Worm (Caenorhabditis elegans) whole organism, L1 larva: ENCODE data around the gene fbl-1.

ENCODE experiments used
- C04F5.9 ChIP-seq: sonication (generic microtip); optimal IDR thresholded peaks from 2 replicates; lab custom pipeline; 2016; ENCODE audit warnings: missing genetic modification characterization, missing compliant biosample characterization
- Y116A8C.19 ChIP-seq: sonication (generic microtip); optimal IDR thresholded peaks from 2 replicates; lab custom pipeline; 2016; ENCODE audit warnings: missing compliant biosample characterization, missing genetic modification characterization, borderline replicate concordance
- alr-1 ChIP-seq: fragments of 200-800 bp; sonication (Bioruptor generic); optimal IDR thresholded peaks from 2 replicates; lab custom pipeline; 2018; ENCODE audit warnings: borderline replicate concordance, mild to moderate bottlenecking, missing genetic modification characterization, missing compliant biosample characterization
- ceh-63 ChIP-seq: fragments of 200-800 bp; sonication (Bioruptor generic); optimal IDR thresholded peaks from 2 replicates; lab custom pipeline; 2018; ENCODE audit warnings: mild to moderate bottlenecking, missing genetic modification characterization, missing compliant biosample characterization
- ceh-8 ChIP-seq: fragments of 200-800 bp; sonication (Bioruptor generic); optimal IDR thresholded peaks from 2 replicates; lab custom pipeline; 2018; ENCODE audit warnings: mild to moderate bottlenecking, missing genetic modification characterization, moderate library complexity, missing compliant biosample characterization
- ceh-90 ChIP-seq: sonication (generic microtip); optimal IDR thresholded peaks from 2 replicates; lab custom pipeline; 2016; ENCODE audit warnings: missing genetic modification characterization, missing compliant biosample characterization
- ces-1 ChIP-seq: fragments of 150-350 bp; optimal IDR thresholded peaks from 2 replicates; lab custom pipeline; 2014; ENCODE audit warnings: missing biosample characterization, missing genetic modification reagents, missing genetic modification characterization
- dsc-1 ChIP-seq: sonication (generic microtip); optimal IDR thresholded peaks from 2 replicates; lab custom pipeline; 2016; ENCODE audit warnings: mild to moderate bottlenecking, missing genetic modification characterization, missing compliant biosample characterization
- efl-1 ChIP-seq, 4 experiments: fragments of 150-350 bp; optimal IDR thresholded peaks in 3 of 4; peaks in 1 of 4; 1 replicate in 1 of 4; 2 replicates in 3 of 4; lab custom pipeline; 2014; ENCODE audit warnings: missing biosample characterization in 2 of 4, missing genetic modification characterization in 2 of 4, missing genetic modification reagents in 2 of 4
- efl-3 ChIP-seq: fragments of 200-800 bp; sonication (Bioruptor generic); optimal IDR thresholded peaks from 2 replicates; lab custom pipeline; 2018; ENCODE audit warnings: mild to moderate bottlenecking, missing genetic modification characterization, missing compliant biosample characterization
- elt-2 ChIP-seq: sonication (generic microtip); optimal IDR thresholded peaks from 2 replicates; lab custom pipeline; 2016; ENCODE audit warnings: missing genetic modification characterization, mild to moderate bottlenecking, inconsistent platforms, missing compliant biosample characterization, missing genetic modification reagents
- ets-5 ChIP-seq: fragments of 200-800 bp; sonication (Bioruptor generic); IDR thresholded peaks from 2 replicates; pipeline ENCODE4 v1.3.6; 2022; ENCODE audit warnings: missing genetic modification characterization, missing compliant biosample characterization
- fkh-8 ChIP-seq: sonication (generic microtip); optimal IDR thresholded peaks from 2 replicates; lab custom pipeline; 2016; ENCODE audit warnings: mild to moderate bottlenecking, missing genetic modification characterization, missing compliant biosample characterization
- fos-1 ChIP-seq: fragments of 150-350 bp; optimal IDR thresholded peaks from 2 replicates; lab custom pipeline; 2014; ENCODE audit warnings: missing biosample characterization, missing genetic modification characterization
- irx-1 ChIP-seq: sonication (generic microtip); optimal IDR thresholded peaks from 2 replicates; lab custom pipeline; 2016; ENCODE audit warnings: missing genetic modification characterization, missing compliant biosample characterization
- jun-1 ChIP-seq: fragments of 150-350 bp; optimal IDR thresholded peaks from 2 replicates; lab custom pipeline; 2014; ENCODE audit warnings: missing biosample characterization, missing genetic modification reagents, missing genetic modification characterization
- lin-35 ChIP-seq, 2 experiments: fragments of 150-350 bp; optimal IDR thresholded peaks; 2 replicates each; lab custom pipeline; 2014; ENCODE audit warnings: missing biosample characterization in 2 of 2, missing genetic modification characterization in 2 of 2, missing genetic modification reagents in 2 of 2
- lin-39 ChIP-seq: fragments of 150-350 bp; optimal IDR thresholded peaks from 2 replicates; lab custom pipeline; 2014; ENCODE audit warnings: missing biosample characterization, missing genetic modification reagents, missing genetic modification characterization
- lsy-2 ChIP-seq, 2 experiments: fragments of 150-350 bp; optimal IDR thresholded peaks; 2 replicates each; lab custom pipeline; 2014; ENCODE audit warnings: missing biosample characterization in 2 of 2, missing genetic modification characterization in 2 of 2
- mab-9 ChIP-seq: fragments of 200-800 bp; sonication (Bioruptor generic); IDR thresholded peaks from 2 replicates; pipeline ENCODE4 v1.3.6; 2022; ENCODE audit warnings: missing genetic modification reagents, missing genetic modification characterization, missing compliant biosample characterization
- mef-2 ChIP-seq: fragments of 150-350 bp; optimal IDR thresholded peaks from 2 replicates; lab custom pipeline; 2014; ENCODE audit warnings: missing biosample characterization, missing genetic modification characterization
- mep-1 ChIP-seq: fragments of 150-350 bp; optimal IDR thresholded peaks from 2 replicates; lab custom pipeline; 2014; ENCODE audit warnings: missing biosample characterization, missing genetic modification characterization
- nhr-47 ChIP-seq: sonication (generic microtip); optimal IDR thresholded peaks from 2 replicates; lab custom pipeline; 2016; ENCODE audit warnings: mild to moderate bottlenecking, missing genetic modification characterization, moderate library complexity, missing compliant biosample characterization
- nhr-71 ChIP-seq: sonication (generic microtip); optimal IDR thresholded peaks from 2 replicates; lab custom pipeline; 2016; ENCODE audit warnings: mild to moderate bottlenecking, missing genetic modification characterization, moderate library complexity, missing compliant biosample characterization
- nhr-76 ChIP-seq: sonication (generic microtip); optimal IDR thresholded peaks from 2 replicates; lab custom pipeline; 2017; ENCODE audit warnings: missing biosample characterization, missing genetic modification characterization
- nhr-84 ChIP-seq: sonication (generic microtip); optimal IDR thresholded peaks from 2 replicates; lab custom pipeline; 2017; ENCODE audit warnings: missing biosample characterization, missing genetic modification characterization
- nhr-85 ChIP-seq: sonication (generic microtip); peaks from one replicate; lab custom pipeline; 2016; ENCODE audit warnings: missing genetic modification characterization, inconsistent platforms, missing compliant biosample characterization
- nhr-90 ChIP-seq: sonication (generic microtip); optimal IDR thresholded peaks from 2 replicates; lab custom pipeline; 2016; ENCODE audit warnings: mild to moderate bottlenecking, missing genetic modification characterization, missing compliant biosample characterization; ENCODE audit not compliant: poor library complexity
- pag-3 ChIP-seq: sonication (generic microtip); optimal IDR thresholded peaks from 2 replicates; lab custom pipeline; 2017; ENCODE audit warnings: missing genetic modification characterization, mild to moderate bottlenecking, missing compliant biosample characterization, antibody characterized with exemption, borderline replicate concordance; ENCODE audit not compliant: insufficient read depth
- pax-3 ChIP-seq: fragments of 200-800 bp; sonication (Bioruptor generic); optimal IDR thresholded peaks from 2 replicates; lab custom pipeline; 2018; ENCODE audit warnings: mild to moderate bottlenecking, missing genetic modification characterization, moderate library complexity, missing compliant biosample characterization
- pqm-1 ChIP-seq: sonication (generic microtip); optimal IDR thresholded peaks from 3 replicates; lab custom pipeline; 2017; ENCODE audit warnings: missing biosample characterization, missing genetic modification characterization
- rnt-1 ChIP-seq: sonication (generic microtip); optimal IDR thresholded peaks from 2 replicates; lab custom pipeline; 2016; ENCODE audit warnings: mild to moderate bottlenecking, missing genetic modification characterization, moderate library complexity, missing compliant biosample characterization
- snpc-4 ChIP-seq: fragments of 150-350 bp; optimal IDR thresholded peaks from 2 replicates; lab custom pipeline; 2014; ENCODE audit warnings: missing biosample characterization, missing genetic modification characterization
- snu-23 ChIP-seq: sonication (generic microtip); optimal IDR thresholded peaks from 2 replicates; lab custom pipeline; 2016; ENCODE audit warnings: missing genetic modification characterization, missing compliant biosample characterization
- sptf-1 ChIP-seq: fragments of 150-350 bp; optimal IDR thresholded peaks from 2 replicates; lab custom pipeline; 2014; ENCODE audit warnings: missing biosample characterization, missing genetic modification characterization
- sup-37 ChIP-seq: fragments of 200-800 bp; sonication (Bioruptor generic); optimal IDR thresholded peaks from 2 replicates; lab custom pipeline; 2018; ENCODE audit warnings: mild to moderate bottlenecking, missing genetic modification characterization, missing compliant biosample characterization
- tbx-2 ChIP-seq: sonication (generic microtip); optimal IDR thresholded peaks from 2 replicates; lab custom pipeline; 2016; ENCODE audit warnings: missing genetic modification characterization, missing compliant biosample characterization
- zag-1 ChIP-seq: fragments of 150-350 bp; optimal IDR thresholded peaks from 2 replicates; lab custom pipeline; 2014; ENCODE audit warnings: missing biosample characterization, missing genetic modification characterization

fbl-1 gene

ce11 chrIV:9540342-9540856 is at the start of gene fbl-1:
Gene fbl-1 (plus strand): TSS chrIV:9540806.
- peak; percentile 41 for TF ChIP-seq pqm-1
- TF ChIP-seq elt-2, result peak; percentile 93
- peak in 1 of 2 experiments; percentile 8 for TF ChIP-seq lin-35 (GFP tag; optimal IDR thresholded peaks at IDR 0.05; lab: Kevin White, UChicago)
- no peak for TF ChIP-seq ets-5 (GFP tag; lab: Robert Waterston, UW)

DNA sequence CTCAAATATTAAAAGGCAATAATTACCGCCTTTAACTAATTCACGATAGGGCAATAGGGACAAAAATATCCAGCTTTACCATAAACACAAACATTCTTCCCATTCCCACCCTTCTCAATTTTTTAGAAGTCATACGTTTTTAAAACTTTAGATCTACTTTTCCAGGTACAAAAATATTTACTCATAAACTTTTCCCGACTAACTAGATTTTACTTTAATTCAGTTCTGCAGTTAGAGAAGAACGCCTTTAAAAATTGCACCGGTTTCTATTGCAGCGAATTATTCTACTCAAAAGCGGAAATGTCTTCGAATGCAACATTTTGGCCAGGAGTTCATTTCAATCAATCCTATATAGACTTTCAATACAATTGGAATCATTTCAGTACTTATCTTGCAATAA is 44.3 kb upstream of the fbl-1 start, which contains the start of gene sru-3:
sru-3 (plus strand) TSS at position 301 of the 400 bp plus-strand sequence.
- no peak for TF ChIP-seq jun-1 (tag; lab: Kevin White, UChicago)
- TF ChIP-seq nhr-85, result peak; percentile 25

ce11 chrIV:9498088-9498487 is 42.5 kb upstream of the fbl-1 start, which contains the start of gene sru-4:
Gene sru-4 (plus strand): TSS chrIV:9498388.
- no peak for TF ChIP-seq alr-1 (tag; lab: Kevin White, UChicago)
- no peak for TF ChIP-seq nhr-47
- no peak for TF ChIP-seq ets-5 (GFP tag; lab: Robert Waterston, UW)
- no peak for TF ChIP-seq pag-3 (tag; lab: Kevin White, UChicago)
- TF ChIP-seq ceh-90 (tag; lab: Kevin White, UChicago), result no peak
- TF ChIP-seq nhr-85, result no peak
- no peak for TF ChIP-seq nhr-84 (tag; lab: Kevin White, UChicago)
- TF ChIP-seq lin-39 (tag; lab: Kevin White, UChicago), result no peak
- no peak for TF ChIP-seq fkh-8 (tag; lab: Kevin White, UChicago)
- TF ChIP-seq nhr-90, result no peak
- TF ChIP-seq, all 84 proteins: peak for 0

DNA sequence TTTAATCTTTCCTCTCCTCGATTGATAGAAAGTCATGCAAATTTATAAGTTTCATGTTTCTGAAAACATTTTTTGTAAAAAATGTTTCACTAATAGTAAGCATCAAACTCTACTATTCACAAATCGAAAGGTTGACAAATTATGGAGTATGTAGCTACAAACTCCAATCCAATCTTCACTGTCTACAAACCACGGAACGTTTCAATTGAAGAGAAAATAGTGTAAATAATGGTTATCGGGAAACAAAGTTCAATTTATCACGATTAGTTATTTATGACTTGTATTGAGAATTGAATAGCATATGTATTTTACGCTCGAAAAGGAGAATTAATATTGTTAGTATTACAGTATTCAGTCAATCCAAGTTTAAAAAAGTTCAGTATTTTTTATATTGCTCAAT is 41.0 kb upstream of the fbl-1 start:
- TF ChIP-seq efl-3 (GFP tag; lab: Kevin White, UChicago) (no peak), ceh-63 (GFP tag; lab: Kevin White, UChicago) (no peak), mab-9 (no peak), dsc-1 (no peak), ces-1 (GFP tag; lab: Kevin White, UChicago) (no peak), lsy-2 (tag; optimal IDR thresholded peaks at IDR 0.05; lab: Kevin White, UChicago) (no peak), Y116A8C.19 (tag; lab: Kevin White, UChicago) (no peak)

- TF ChIP-seq fos-1, result no peak
- TF ChIP-seq ceh-8 (GFP tag; lab: Kevin White, UChicago), result no peak
- TF ChIP-seq elt-2, result peak; percentile 69
- no peak for TF ChIP-seq efl-1 (optimal IDR thresholded peaks at IDR 0.05; lab: Kevin White, UChicago)
- TF ChIP-seq efl-1 (GFP tag; optimal IDR thresholded peaks at IDR 0.05 in 1 of 2; lab: Kevin White, UChicago), result peak in 1 of 2 experiments; percentile 69
These were observed 40.5 kb upstream of the fbl-1 start, which contains the start of gene ugt-21 for ce11 chrIV:9500100-9500499. Gene ugt-21 (plus strand): TSS chrIV:9500311.

DNA sequence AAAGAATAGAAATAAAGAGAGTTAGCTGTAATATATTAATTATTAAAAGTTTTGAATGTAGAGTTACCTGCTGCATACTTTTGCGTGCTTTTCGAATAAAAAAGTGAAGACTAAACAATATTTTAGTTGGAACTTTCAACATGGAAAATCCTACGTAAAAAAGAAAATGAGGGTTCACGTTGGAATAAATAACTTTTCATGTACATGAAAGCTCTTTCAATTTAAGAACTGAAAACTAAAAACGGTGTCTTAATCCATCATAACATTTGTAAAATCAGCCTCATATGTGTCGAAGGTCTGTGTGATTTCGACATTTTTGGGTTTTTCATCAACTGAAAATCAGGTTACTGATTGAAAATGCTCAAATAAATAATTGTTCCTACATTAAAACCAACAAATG is 34.4 kb upstream of the fbl-1 start, which contains the start of gene ttr-9:
ttr-9 (minus strand) TSS at position 101 of the 400 bp plus-strand sequence.
- TF ChIP-seq mab-9 (no peak), ces-1 (GFP tag; lab: Kevin White, UChicago) (no peak), zag-1 (tag; lab: Kevin White, UChicago) (no peak), sup-37 (GFP tag; lab: Kevin White, UChicago) (no peak)

DNA sequence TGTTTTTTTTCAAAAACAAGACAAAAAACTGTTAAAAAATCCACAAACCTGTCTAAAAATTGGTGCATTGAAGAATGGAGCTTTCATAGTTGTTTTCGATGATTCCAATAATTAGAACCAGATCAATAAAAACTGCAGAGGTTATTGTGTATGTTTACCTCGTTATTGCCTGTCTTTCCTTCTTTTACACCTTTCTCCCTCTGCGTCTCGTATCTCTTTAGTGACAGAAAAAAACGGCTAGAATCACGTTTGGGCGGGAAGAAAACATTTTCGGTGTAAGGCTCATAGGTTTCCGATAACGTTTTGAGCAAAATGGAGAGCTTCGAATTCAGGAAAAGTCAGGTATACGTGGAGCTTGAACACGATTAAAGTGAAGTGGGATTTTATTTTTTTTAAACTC is 32.0 kb upstream of the fbl-1 start, which contains the start of gene ethe-1:
ethe-1 (minus strand) TSS at position 150 of the 400 bp plus-strand sequence.
- no peak for TF ChIP-seq sptf-1 (tag; lab: Kevin White, UChicago)
- TF ChIP-seq C04F5.9, result no peak
- TF ChIP-seq lin-39 (tag; lab: Kevin White, UChicago), result no peak
- TF ChIP-seq irx-1 (tag; lab: Kevin White, UChicago), result no peak
- TF ChIP-seq ceh-90 (tag; lab: Kevin White, UChicago), result no peak
- peak in 1 of 2 experiments; percentile 22 for TF ChIP-seq lin-35 (GFP tag; optimal IDR thresholded peaks at IDR 0.05; lab: Kevin White, UChicago)
- no peak for TF ChIP-seq jun-1 (tag; lab: Kevin White, UChicago)
- TF ChIP-seq efl-1 (optimal IDR thresholded peaks at IDR 0.05; lab: Kevin White, UChicago), result peak; percentile 3 to 4
- peak in 1 of 2 experiments; percentile 91 for TF ChIP-seq efl-1 (GFP tag; optimal IDR thresholded peaks at IDR 0.05 in 1 of 2; lab: Kevin White, UChicago)
- no peak for TF ChIP-seq pax-3 (tag; lab: Kevin White, UChicago)
- TF ChIP-seq nhr-76 (tag; lab: Kevin White, UChicago), result no peak
- no peak for TF ChIP-seq tbx-2 (tag; lab: Kevin White, UChicago)
- TF ChIP-seq elt-2, result no peak
- no peak for TF ChIP-seq nhr-71 (tag; lab: Kevin White, UChicago)
- peak; percentile 32 for TF ChIP-seq snpc-4 (tag; lab: Kevin White, UChicago)
- TF ChIP-seq fkh-8 (tag; lab: Kevin White, UChicago), result no peak
- TF ChIP-seq ceh-8 (GFP tag; lab: Kevin White, UChicago), result no peak
- no peak for TF ChIP-seq snu-23
- TF ChIP-seq efl-3 (GFP tag; lab: Kevin White, UChicago), result no peak
- TF ChIP-seq nhr-84 (tag; lab: Kevin White, UChicago), result no peak
- TF ChIP-seq mef-2, result no peak
- no peak for TF ChIP-seq rnt-1
- TF ChIP-seq mep-1 (tag; lab: Kevin White, UChicago), result no peak
